Fruit fly (Drosophila melanogaster) whole organism, embryonic: ENCODE measurements around the gene ZnT77C.

Experiments used
- Ada2b ChIP-seq: fragments of 200-800 bp; sonication (Bioruptor generic); IDR thresholded peaks from 2 replicates; pipeline ENCODE4 v1.3.6; 2022; ENCODE audit warnings: missing biosample characterization, missing genetic modification characterization
- CG10147 ChIP-seq: fragments of 200-800 bp; sonication (Bioruptor generic); optimal IDR thresholded peaks from 2 replicates; lab custom pipeline; 2019; ENCODE audit warnings: missing biosample characterization, mild to moderate bottlenecking, missing genetic modification characterization, moderate library complexity
- CG10654 ChIP-seq: fragments of 200-800 bp; sonication (Bioruptor generic); optimal IDR thresholded peaks from 2 replicates; lab custom pipeline; 2016; ENCODE audit warnings: missing biosample characterization, missing genetic modification characterization
- CG11560 ChIP-seq: fragments of 200-800 bp; sonication (Bioruptor generic); IDR thresholded peaks from 3 replicates; pipeline ENCODE4 v1.3.6; 2022; ENCODE audit warnings: missing biosample characterization, missing genetic modification characterization
- CG12942 ChIP-seq: fragments of 200-800 bp; sonication (Bioruptor generic); optimal IDR thresholded peaks from 3 replicates; lab custom pipeline; 2016; ENCODE audit warnings: missing biosample characterization, missing genetic modification characterization
- CG13624 ChIP-seq: fragments of 200-800 bp; sonication (Bioruptor generic); optimal IDR thresholded peaks from 2 replicates; lab custom pipeline; 2016; ENCODE audit warnings: missing biosample characterization, missing genetic modification characterization
- CG15479 ChIP-seq: fragments of 200-800 bp; sonication (Bioruptor generic); optimal IDR thresholded peaks from 3 replicates; lab custom pipeline; 2019; ENCODE audit warnings: missing biosample characterization, mild to moderate bottlenecking, missing genetic modification characterization, moderate library complexity
- CG17186 ChIP-seq: fragments of 200-800 bp; sonication (Bioruptor generic); optimal IDR thresholded peaks from 3 replicates; lab custom pipeline; 2017; ENCODE audit warnings: missing biosample characterization, missing genetic modification reagents, missing genetic modification characterization
- CG17361 ChIP-seq: fragments of 200-800 bp; sonication (Bioruptor generic); IDR thresholded peaks from 3 replicates; pipeline ENCODE4 v1.3.6; 2022; ENCODE audit warnings: missing biosample characterization, missing genetic modification characterization
- CG31441 ChIP-seq: fragments of 200-800 bp; sonication (Bioruptor generic); IDR thresholded peaks from 2 replicates; pipeline ENCODE4 v1.3.6; 2022; ENCODE audit warnings: missing biosample characterization, missing genetic modification characterization
- CG33213 ChIP-seq: fragments of 200-800 bp; sonication (Bioruptor generic); optimal IDR thresholded peaks from 3 replicates; lab custom pipeline; 2016; ENCODE audit warnings: missing biosample characterization, missing genetic modification characterization
- CG4617 ChIP-seq: fragments of 200-800 bp; sonication (Bioruptor generic); optimal IDR thresholded peaks from 3 replicates; lab custom pipeline; 2016; ENCODE audit warnings: missing biosample characterization, missing genetic modification characterization, borderline replicate concordance
- CG5180 ChIP-seq: fragments of 200-800 bp; sonication (Bioruptor generic); optimal IDR thresholded peaks from 3 replicates; lab custom pipeline; 2017; ENCODE audit warnings: missing biosample characterization, missing genetic modification characterization, mild to moderate bottlenecking, moderate library complexity, missing genetic modification reagents
- CG6654 ChIP-seq: fragments of 200-800 bp; sonication (Bioruptor generic); optimal IDR thresholded peaks from 2 replicates; lab custom pipeline; 2017; ENCODE audit warnings: missing biosample characterization, mild to moderate bottlenecking, missing genetic modification characterization
- CG6689 ChIP-seq: fragments of 200-800 bp; sonication (Bioruptor generic); IDR thresholded peaks from 2 replicates; pipeline ENCODE4 v1.3.6; 2022; ENCODE audit warnings: missing biosample characterization, missing genetic modification characterization
- CG7963 ChIP-seq: fragments of 200-800 bp; sonication (Bioruptor generic); IDR thresholded peaks from 3 replicates; pipeline ENCODE4 v1.3.6; 2022; ENCODE audit warnings: missing biosample characterization, missing genetic modification characterization; ENCODE audit not compliant: partially characterized antibody
- D19B ChIP-seq: fragments of 200-800 bp; sonication (Bioruptor generic); optimal IDR thresholded peaks from 2 replicates; lab custom pipeline; 2017; ENCODE audit warnings: missing biosample characterization, mild to moderate bottlenecking, missing genetic modification characterization
- Hand ChIP-seq: fragments of 200-800 bp; sonication (Bioruptor generic); optimal IDR thresholded peaks from 2 replicates; lab custom pipeline; 2017; ENCODE audit warnings: mild to moderate bottlenecking, missing biosample characterization, missing genetic modification reagents, missing genetic modification characterization
- Hr78 ChIP-seq, 2 experiments: fragments of 200-800 bp in 1 of 2; fragments of >200 bp in 1 of 2; sonication (Bioruptor generic) in 1 of 2; optimal IDR thresholded peaks; 2 replicates each; lab custom pipeline; 2017 to 2019; ENCODE audit warnings: missing biosample characterization in 2 of 2, missing genetic modification characterization in 2 of 2, mild to moderate bottlenecking in 1 of 2, moderate library complexity in 1 of 2
- Hsf ChIP-seq: fragments of 200-800 bp; sonication (Bioruptor generic); optimal IDR thresholded peaks from 3 replicates; lab custom pipeline; 2016; ENCODE audit warnings: missing biosample characterization, missing genetic modification characterization
- Max ChIP-seq: fragments of 200-800 bp; sonication (Bioruptor generic); optimal IDR thresholded peaks from 2 replicates; lab custom pipeline; 2016; ENCODE audit warnings: missing biosample characterization, mild to moderate bottlenecking, missing genetic modification characterization
- Med ChIP-seq: fragments of 200-800 bp; sonication (Bioruptor generic); peaks from one replicate; lab custom pipeline; 2016; ENCODE audit warnings: missing biosample characterization, missing genetic modification characterization, mild to moderate bottlenecking, inconsistent platforms, moderate library complexity
- Nf-YC ChIP-seq: fragments of 200-800 bp; optimal IDR thresholded peaks from 3 replicates; lab custom pipeline; 2019; ENCODE audit warnings: missing biosample characterization, mild to moderate bottlenecking, missing genetic modification characterization, moderate library complexity
- NfI ChIP-seq: fragments of 200-800 bp; sonication (Bioruptor generic); optimal IDR thresholded peaks from 3 replicates; lab custom pipeline; 2018; ENCODE audit warnings: missing biosample characterization, mild to moderate bottlenecking, missing genetic modification characterization, moderate library complexity
- Sin3A ChIP-seq: fragments of >200 bp; optimal IDR thresholded peaks from 2 replicates; lab custom pipeline; 2018
- Stat92E ChIP-seq, 3 experiments: fragments of >200 bp in 2 of 3; fragments of 200-800 bp in 1 of 3; sonication (Bioruptor generic) in 1 of 3; optimal IDR thresholded peaks; 2 replicates each; lab custom pipeline; 2017 to 2019; ENCODE audit warnings: missing biosample characterization in 3 of 3, missing genetic modification characterization in 3 of 3, mild to moderate bottlenecking in 1 of 3, moderate library complexity in 1 of 3
- Taf1 ChIP-seq: fragments of 200-800 bp; sonication (Bioruptor generic); IDR thresholded peaks from 2 replicates; pipeline ENCODE4 v1.3.6; 2022; ENCODE audit warnings: missing biosample characterization, missing genetic modification characterization
- cad ChIP-seq: fragments of >200 bp; optimal IDR thresholded peaks from 2 replicates; lab custom pipeline; 2017; ENCODE audit warnings: missing biosample characterization, missing genetic modification characterization
- chinmo ChIP-seq: fragments of 200-800 bp; sonication (Bioruptor generic); IDR thresholded peaks from 4 replicates; pipeline ENCODE4 v1.3.6; 2022; ENCODE audit warnings: missing biosample characterization, missing genetic modification characterization; ENCODE audit not compliant: partially characterized antibody
- crp ChIP-seq, 2 experiments: fragments of 200-800 bp; sonication (Bioruptor generic); optimal IDR thresholded peaks; 2 replicates in 1 of 2; 3 replicates in 1 of 2; lab custom pipeline; 2017; ENCODE audit warnings: missing biosample characterization in 2 of 2, missing genetic modification characterization in 2 of 2, mild to moderate bottlenecking in 1 of 2, moderate library complexity in 1 of 2
- disco-r ChIP-seq: fragments of 200-800 bp; sonication (Bioruptor generic); optimal IDR thresholded peaks from 2 replicates; lab custom pipeline; 2016; ENCODE audit warnings: missing biosample characterization, missing genetic modification characterization
- dysf ChIP-seq: fragments of 200-800 bp; sonication (Bioruptor generic); IDR thresholded peaks from 3 replicates; pipeline ENCODE4 v1.3.6; 2022; ENCODE audit warnings: missing biosample characterization, missing genetic modification characterization
- esg ChIP-seq: fragments of 200-800 bp; sonication (Bioruptor generic); conservative IDR thresholded peaks from 2 replicates; pipeline ENCODE4 v1.3.6; 2022; ENCODE audit warnings: missing biosample characterization, missing genetic modification characterization
- ftz-f1 ChIP-seq: fragments of 200-800 bp; sonication (Bioruptor generic); optimal IDR thresholded peaks from 2 replicates; lab custom pipeline; 2016; ENCODE audit warnings: missing biosample characterization, missing genetic modification characterization
- gsb-n ChIP-seq: fragments of 200-800 bp; sonication (Bioruptor generic); optimal IDR thresholded peaks from 3 replicates; lab custom pipeline; 2018; ENCODE audit warnings: missing biosample characterization, mild to moderate bottlenecking, missing genetic modification characterization
- ken ChIP-seq: fragments of 200-800 bp; sonication (Bioruptor generic); IDR thresholded peaks from 3 replicates; pipeline ENCODE4 v1.3.6; 2022; ENCODE audit warnings: missing biosample characterization, missing genetic modification characterization
- nmo ChIP-seq: fragments of 200-800 bp; sonication (Bioruptor generic); optimal IDR thresholded peaks from 2 replicates; lab custom pipeline; 2018; ENCODE audit warnings: missing biosample characterization, mild to moderate bottlenecking, missing genetic modification characterization, moderate library complexity
- nom ChIP-seq: fragments of 200-800 bp; sonication (Bioruptor generic); optimal IDR thresholded peaks from 2 replicates; lab custom pipeline; 2017; ENCODE audit warnings: missing biosample characterization, missing genetic modification characterization, mild to moderate bottlenecking, moderate library complexity, missing genetic modification reagents
- peb ChIP-seq: fragments of 200-800 bp; sonication (Bioruptor generic); IDR thresholded peaks from 2 replicates; pipeline ENCODE4 v1.3.6; 2022; ENCODE audit warnings: missing biosample characterization, missing genetic modification characterization
- pho ChIP-seq: fragments of 200-800 bp; sonication (Bioruptor generic); optimal IDR thresholded peaks from 2 replicates; lab custom pipeline; 2016; ENCODE audit warnings: missing biosample characterization, missing genetic modification characterization
- psq ChIP-seq: fragments of 200-800 bp; sonication (Bioruptor generic); optimal IDR thresholded peaks from 2 replicates; lab custom pipeline; 2017; ENCODE audit warnings: missing biosample characterization, missing genetic modification characterization
- ranshi ChIP-seq: fragments of 200-800 bp; sonication (Bioruptor generic); IDR thresholded peaks from 2 replicates; pipeline ENCODE4 v1.3.6; 2022; ENCODE audit warnings: missing biosample characterization, missing genetic modification characterization
- salm ChIP-seq: fragments of 200-800 bp; sonication (Bioruptor generic); optimal IDR thresholded peaks from 2 replicates; lab custom pipeline; 2018; ENCODE audit warnings: missing biosample characterization, mild to moderate bottlenecking, missing genetic modification characterization
- slou ChIP-seq: fragments of 200-800 bp; sonication (Bioruptor generic); optimal IDR thresholded peaks from 3 replicates; lab custom pipeline; 2016; ENCODE audit warnings: missing biosample characterization, missing genetic modification characterization
- slp2 ChIP-seq: fragments of 200-800 bp; sonication (Bioruptor generic); optimal IDR thresholded peaks from 2 replicates; lab custom pipeline; 2016; ENCODE audit warnings: missing biosample characterization, missing genetic modification characterization
- sna ChIP-seq: fragments of 200-800 bp; sonication (Bioruptor generic); IDR thresholded peaks from 2 replicates; pipeline ENCODE4 v1.3.6; 2022; ENCODE audit warnings: missing biosample characterization, missing genetic modification characterization; ENCODE audit not compliant: partially characterized antibody
- sr ChIP-seq: fragments of 200-800 bp; sonication (Bioruptor generic); IDR thresholded peaks from 3 replicates; pipeline ENCODE4 v1.3.6; 2022; ENCODE audit warnings: missing biosample characterization, missing genetic modification characterization
- trh ChIP-seq: fragments of 200-800 bp; sonication (Bioruptor generic); optimal IDR thresholded peaks from 2 replicates; lab custom pipeline; 2016; ENCODE audit warnings: missing biosample characterization, missing genetic modification characterization

ZnT77C gene

DNA sequence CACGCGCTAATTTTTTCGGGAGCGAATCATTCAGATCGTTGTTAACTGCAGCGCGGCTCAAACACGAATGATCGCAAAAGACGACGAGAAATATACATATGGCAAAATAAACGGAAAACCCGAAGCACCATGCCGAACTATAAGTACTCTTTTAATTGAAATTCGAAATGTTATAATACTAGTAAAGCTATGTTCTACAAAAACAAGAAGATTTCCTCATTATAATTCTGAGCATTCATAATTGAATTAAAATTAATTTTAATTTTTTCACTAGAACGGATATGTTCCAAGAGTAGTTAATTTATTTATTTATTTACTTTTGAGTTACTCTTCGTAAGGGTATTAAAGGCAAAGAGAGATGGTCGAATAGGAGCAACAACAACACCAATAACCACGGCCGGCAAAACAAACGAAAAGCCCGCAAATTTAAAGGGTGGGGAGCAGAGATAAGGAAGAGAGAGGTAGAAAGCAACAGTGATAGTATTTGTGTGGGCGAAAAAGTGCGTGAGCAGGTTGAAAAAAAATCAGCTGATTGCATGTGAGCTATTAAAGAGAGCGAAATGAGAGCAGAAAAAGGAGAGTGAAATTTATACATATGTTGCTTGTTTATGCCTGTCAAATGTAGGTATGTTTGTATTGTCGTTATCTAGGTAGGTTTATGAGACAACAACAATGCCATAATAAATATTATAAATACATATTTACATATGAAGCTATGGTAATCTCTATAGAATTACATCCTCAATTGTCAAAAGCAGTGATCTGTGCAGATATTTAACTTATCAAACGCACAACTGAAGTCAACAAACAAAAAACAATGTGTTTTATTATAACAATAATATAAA lies 1.1 kb downstream of the ZnT77C start (continued):
- TF ChIP-seq CG5180 (GFP tag; lab: Kevin White, UChicago) = peak; percentile 18
- TF ChIP-seq esg (GFP tag; lab: Robert Waterston, UW) = peak; percentile 64
- TF ChIP-seq Stat92E (GFP tag; optimal IDR thresholded peaks at IDR 0.05; lab: Kevin White, UChicago) = no peak
- TF ChIP-seq D19B (GFP tag; lab: Kevin White, UChicago) = peak; percentile 23
- TF ChIP-seq CG11560 (tag; lab: Robert Waterston, UW) = no peak
- peak; percentile 69 for TF ChIP-seq CG17361 (GFP tag; lab: Robert Waterston, UW)
- TF ChIP-seq gsb-n (tag; lab: Kevin White, UChicago) = no peak
- TF ChIP-seq CG10654 (GFP tag; lab: Kevin White, UChicago) = peak; percentile 45
- peak; percentile 28 for TF ChIP-seq slp2 (GFP tag; lab: Kevin White, UChicago)
- TF ChIP-seq ftz-f1 (GFP tag; lab: Kevin White, UChicago) = no peak
- TF ChIP-seq CG17186 = no peak
- peak; percentile 23 for TF ChIP-seq CG4617
- peak; percentile 70 for TF ChIP-seq nom
- TF ChIP-seq psq (GFP tag; lab: Kevin White, UChicago) = peak; percentile 39
- TF ChIP-seq salm (tag; lab: Kevin White, UChicago) = peak; percentile 69
- peak; percentile 35 for TF ChIP-seq Nf-YC (tag; lab: Kevin White, UChicago)
- peak; percentile 58 for TF ChIP-seq Hand (GFP tag; lab: Kevin White, UChicago)
- TF ChIP-seq CG15479 (GFP tag; lab: Kevin White, UChicago) = peak; percentile 69
- TF ChIP-seq ranshi (GFP tag; lab: Robert Waterston, UW) = peak; percentile 48; the same call in 1 of the 2 replicates
- TF ChIP-seq CG6689 (GFP tag; lab: Robert Waterston, UW) = peak; percentile 81
- no peak for TF ChIP-seq CG7963 (GFP tag; lab: Robert Waterston, UW)
- no peak for TF ChIP-seq Sin3A (lab: Kevin White, UChicago)
- peak; percentile 86 for TF ChIP-seq Med (GFP tag; lab: Kevin White, UChicago)
- peak; percentile 25 for TF ChIP-seq trh (GFP tag; lab: Kevin White, UChicago)
- peak; percentile 45 for TF ChIP-seq CG12942 (GFP tag; lab: Kevin White, UChicago)
- TF ChIP-seq pho (GFP tag; lab: Kevin White, UChicago) = peak; percentile 51
- TF ChIP-seq chinmo (GFP tag; lab: Robert Waterston, UW) = 0 out of 4 replicates have a peak, but pooled peaks have one; percentile 30
- TF ChIP-seq Max (GFP tag; lab: Kevin White, UChicago) = peak; percentile 12
- TF ChIP-seq crp (GFP tag; optimal IDR thresholded peaks at IDR 0.05; lab: Kevin White, UChicago) = peak in 1 of 2 experiments; percentile 61
- TF ChIP-seq slou = no peak
- peak; percentile 10 for TF ChIP-seq CG6654
- peak; percentile 62 for TF ChIP-seq Hsf (GFP tag; lab: Kevin White, UChicago)
- peak; percentile 48; the same call in 1 of the 2 replicates for TF ChIP-seq peb
- TF ChIP-seq sna (GFP tag; lab: Robert Waterston, UW) = no peak
- no peak for TF ChIP-seq disco-r (GFP tag; lab: Kevin White, UChicago)
- TF ChIP-seq Taf1 (GFP tag; lab: Robert Waterston, UW) = peak; percentile 56; the same call in 1 of the 2 replicates
- TF ChIP-seq dysf (GFP tag; lab: Robert Waterston, UW) = peak; percentile 87
- peak; percentile 96 for TF ChIP-seq sr (GFP tag; lab: Robert Waterston, UW)
- peak; percentile 76 for TF ChIP-seq nmo (GFP tag; lab: Kevin White, UChicago)
- peak; percentile 51 for TF ChIP-seq CG13624
- TF ChIP-seq CG10147 (GFP tag; lab: Kevin White, UChicago) = peak; percentile 76
- TF ChIP-seq cad (GFP tag; lab: Kevin White, UChicago) = no peak
- peak; percentile 80 for TF ChIP-seq Ada2b (GFP tag; lab: Robert Waterston, UW)
- TF ChIP-seq NfI (GFP tag; lab: Kevin White, UChicago) = peak; percentile 58
- TF ChIP-seq ken (GFP tag; lab: Robert Waterston, UW) = peak; percentile 38; the same call in 1 of the 3 replicates
- peak; percentile 67; the same call in 1 of the 2 replicates for TF ChIP-seq CG31441 (GFP tag; lab: Robert Waterston, UW)
- TF ChIP-seq CG33213 (GFP tag; lab: Kevin White, UChicago) = peak; percentile 4
- peak in 1 of 2 experiments; percentile 44 for TF ChIP-seq Hr78 (GFP tag; optimal IDR thresholded peaks at IDR 0.05; lab: Kevin White, UChicago)
